Worm (Caenorhabditis elegans) whole organism, L2 larva: Measurements from ENCODE around the gene dgk-5.

Source experiments
- ama-1 ChIP-seq: fragments of 150-350 bp; optimal IDR thresholded peaks from 2 replicates; lab custom pipeline; 2018; ENCODE audit warnings: inconsistent platforms
- ceh-16 ChIP-seq: fragments of 150-350 bp; optimal IDR thresholded peaks from 2 replicates; lab custom pipeline; 2014; ENCODE audit warnings: missing biosample characterization, missing genetic modification characterization
- ceh-82 ChIP-seq: fragments of 150-350 bp; optimal IDR thresholded peaks from 2 replicates; lab custom pipeline; 2014; ENCODE audit warnings: missing biosample characterization, missing genetic modification characterization
- mab-5 ChIP-seq: fragments of 150-350 bp; optimal IDR thresholded peaks from 2 replicates; lab custom pipeline; 2014; ENCODE audit warnings: missing biosample characterization, missing genetic modification characterization
- nhr-10 ChIP-seq: sonication (generic microtip); optimal IDR thresholded peaks from 2 replicates; lab custom pipeline; 2017; ENCODE audit warnings: missing biosample characterization, missing genetic modification characterization
- nhr-77 ChIP-seq: fragments of 150-350 bp; optimal IDR thresholded peaks from 2 replicates; lab custom pipeline; 2014; ENCODE audit warnings: missing biosample characterization, missing genetic modification characterization
- snpc-4 ChIP-seq: fragments of 150-350 bp; optimal IDR thresholded peaks from 2 replicates; lab custom pipeline; 2014; ENCODE audit warnings: missing biosample characterization, missing genetic modification characterization
- unc-39 ChIP-seq: fragments of 150-350 bp; optimal IDR thresholded peaks from 2 replicates; lab custom pipeline; 2014; ENCODE audit warnings: missing biosample characterization, missing genetic modification characterization
- unc-62 ChIP-seq: fragments of 150-350 bp; optimal IDR thresholded peaks from 2 replicates; lab custom pipeline; 2014; ENCODE audit warnings: missing biosample characterization, missing genetic modification reagents, missing genetic modification characterization
- ztf-11 ChIP-seq: sonication (generic microtip); optimal IDR thresholded peaks from 2 replicates; lab custom pipeline; 2017; ENCODE audit warnings: missing biosample characterization, missing genetic modification characterization

DNA sequence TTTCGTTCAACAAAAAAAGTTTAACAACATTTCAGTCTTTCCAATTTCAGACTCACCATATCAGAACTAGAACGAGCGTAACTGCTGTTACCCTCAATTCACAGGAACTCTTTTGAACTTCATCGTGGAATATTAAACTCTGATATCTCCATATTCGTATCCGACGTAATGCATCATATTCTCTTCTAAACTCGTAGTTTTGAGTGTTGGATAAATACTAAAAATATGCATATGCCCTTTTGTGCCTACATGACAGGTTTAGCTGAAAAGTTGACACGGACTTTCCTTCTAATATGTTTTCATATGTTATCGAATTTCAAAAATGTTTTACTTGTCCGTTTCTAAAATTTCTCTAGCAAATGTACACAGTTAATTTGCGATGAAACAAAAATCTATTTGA, 28.2 kb upstream of the dgk-5 start, which contains the start of gene twk-49:
- TF ChIP-seq unc-62 (no peak), mab-5 (no peak), ceh-16 (tag; lab: Kevin White, UChicago) (no peak), ceh-82 (tag; lab: Kevin White, UChicago) (no peak), ztf-11 (tag; lab: Kevin White, UChicago) (no peak), nhr-10 (no peak), nhr-77 (tag; lab: Kevin White, UChicago) (no peak), ama-1 (lab: Kevin White, UChicago) (no peak), unc-39 (tag; lab: Kevin White, UChicago) (no peak), snpc-4 (no peak)
